Worm (Caenorhabditis elegans) whole organism, L2 larva: Measurements from ENCODE around the gene Y71H2B.2.
A peak's percentile ranks its signal among the peaks of the same experiment; 100 is the strongest.

Source experiments
- C34F6.9 ChIP-seq: fragments of 150-350 bp; optimal IDR thresholded peaks from 2 replicates; lab custom pipeline; 2014; ENCODE audit warnings: missing biosample characterization, missing genetic modification characterization
- F13H6.1 ChIP-seq: sonication (generic microtip); optimal IDR thresholded peaks from 2 replicates; lab custom pipeline; 2016; ENCODE audit warnings: missing genetic modification characterization, missing compliant biosample characterization
- R02D3.7 ChIP-seq: fragments of 150-350 bp; optimal IDR thresholded peaks from 2 replicates; lab custom pipeline; 2014; ENCODE audit warnings: missing biosample characterization, missing genetic modification characterization
- Y55F3AM.14 ChIP-seq: fragments of 200-800 bp; sonication (Bioruptor generic); optimal IDR thresholded peaks from 2 replicates; lab custom pipeline; 2018; ENCODE audit warnings: mild to moderate bottlenecking, missing genetic modification characterization, missing compliant biosample characterization
- ZK546.5 ChIP-seq: sonication (generic microtip); optimal IDR thresholded peaks from 2 replicates; lab custom pipeline; 2017; ENCODE audit warnings: missing biosample characterization, missing genetic modification characterization
- alr-1 ChIP-seq: fragments of 150-350 bp; optimal IDR thresholded peaks from 2 replicates; lab custom pipeline; 2014; ENCODE audit warnings: missing biosample characterization, missing genetic modification characterization
- aly-2 ChIP-seq: fragments of 150-350 bp; optimal IDR thresholded peaks from 2 replicates; lab custom pipeline; 2014; ENCODE audit warnings: missing biosample characterization, missing genetic modification characterization
- ama-1 ChIP-seq: fragments of 150-350 bp; optimal IDR thresholded peaks from 2 replicates; lab custom pipeline; 2018; ENCODE audit warnings: inconsistent platforms
- blmp-1 ChIP-seq: sonication (generic microtip); optimal IDR thresholded peaks from 2 replicates; lab custom pipeline; 2017; ENCODE audit warnings: missing genetic modification characterization, mild to moderate bottlenecking, missing compliant biosample characterization, antibody characterized with exemption, moderate library complexity; ENCODE audit not compliant: insufficient read depth
- ceh-16 ChIP-seq: fragments of 150-350 bp; optimal IDR thresholded peaks from 2 replicates; lab custom pipeline; 2014; ENCODE audit warnings: missing biosample characterization, missing genetic modification characterization
- ceh-82 ChIP-seq: fragments of 150-350 bp; optimal IDR thresholded peaks from 2 replicates; lab custom pipeline; 2014; ENCODE audit warnings: missing biosample characterization, missing genetic modification characterization
- crh-2 ChIP-seq: sonication (generic microtip); optimal IDR thresholded peaks from 2 replicates; lab custom pipeline; 2017; ENCODE audit warnings: missing biosample characterization, missing genetic modification characterization
- dmd-4 ChIP-seq: sonication (generic microtip); optimal IDR thresholded peaks from 2 replicates; lab custom pipeline; 2017; ENCODE audit warnings: missing biosample characterization, missing genetic modification characterization
- egl-27 ChIP-seq: sonication (generic microtip); optimal IDR thresholded peaks from 3 replicates; lab custom pipeline; 2017; ENCODE audit warnings: missing biosample characterization, missing genetic modification reagents, missing genetic modification characterization
- elt-1 ChIP-seq: fragments of 150-350 bp; optimal IDR thresholded peaks from 2 replicates; lab custom pipeline; 2014; ENCODE audit warnings: missing biosample characterization, missing genetic modification characterization
- elt-3 ChIP-seq: sonication (generic microtip); optimal IDR thresholded peaks from 2 replicates; lab custom pipeline; 2017; ENCODE audit warnings: missing biosample characterization, missing genetic modification characterization
- fos-1 ChIP-seq: fragments of 150-350 bp; optimal IDR thresholded peaks from 2 replicates; lab custom pipeline; 2014; ENCODE audit warnings: missing biosample characterization, missing genetic modification characterization
- gmeb-1 ChIP-seq: fragments of 150-350 bp; optimal IDR thresholded peaks from 2 replicates; lab custom pipeline; 2014; ENCODE audit warnings: missing biosample characterization, missing genetic modification characterization
- lin-11 ChIP-seq: fragments of 150-350 bp; sonication (generic microtip); optimal IDR thresholded peaks from 2 replicates; lab custom pipeline; 2014; ENCODE audit warnings: missing biosample characterization, missing genetic modification characterization, inconsistent platforms, mixed read lengths
- lin-13 ChIP-seq: fragments of 150-350 bp; optimal IDR thresholded peaks from 2 replicates; lab custom pipeline; 2014; ENCODE audit warnings: missing biosample characterization, missing genetic modification reagents, missing genetic modification characterization
- lin-39 ChIP-seq: fragments of 150-350 bp; optimal IDR thresholded peaks from 2 replicates; lab custom pipeline; 2014; ENCODE audit warnings: missing biosample characterization, missing genetic modification reagents, missing genetic modification characterization
- lsy-2 ChIP-seq, 2 experiments: fragments of 150-350 bp in 1 of 2; sonication (generic microtip) in 1 of 2; optimal IDR thresholded peaks; 2 replicates each; lab custom pipeline; 2014 to 2017; ENCODE audit warnings: missing biosample characterization in 2 of 2, missing genetic modification characterization in 2 of 2
- mab-5 ChIP-seq: fragments of 150-350 bp; optimal IDR thresholded peaks from 2 replicates; lab custom pipeline; 2014; ENCODE audit warnings: missing biosample characterization, missing genetic modification characterization
- mbf-1 ChIP-seq: sonication (generic microtip); optimal IDR thresholded peaks from 2 replicates; lab custom pipeline; 2017; ENCODE audit warnings: missing biosample characterization, missing genetic modification characterization
- mdl-1 ChIP-seq, 2 experiments: fragments of 150-350 bp in 1 of 2; sonication (generic microtip) in 1 of 2; optimal IDR thresholded peaks; 2 replicates each; lab custom pipeline; 2017; ENCODE audit warnings: missing biosample characterization in 2 of 2, missing genetic modification characterization in 2 of 2
- nhr-10 ChIP-seq: sonication (generic microtip); optimal IDR thresholded peaks from 2 replicates; lab custom pipeline; 2017; ENCODE audit warnings: missing biosample characterization, missing genetic modification characterization
- nhr-11 ChIP-seq: fragments of 150-350 bp; optimal IDR thresholded peaks from 2 replicates; lab custom pipeline; 2014; ENCODE audit warnings: missing biosample characterization, missing genetic modification characterization
- nhr-12 ChIP-seq: fragments of 150-350 bp; optimal IDR thresholded peaks from 2 replicates; lab custom pipeline; 2014; ENCODE audit warnings: missing biosample characterization, missing genetic modification characterization
- nhr-129 ChIP-seq: fragments of 150-350 bp; optimal IDR thresholded peaks from 2 replicates; lab custom pipeline; 2014; ENCODE audit warnings: missing biosample characterization, missing genetic modification characterization
- nhr-21 ChIP-seq: fragments of 150-350 bp; optimal IDR thresholded peaks from 2 replicates; lab custom pipeline; 2014; ENCODE audit warnings: missing biosample characterization, missing genetic modification characterization
- nhr-23 ChIP-seq: fragments of 150-350 bp; optimal IDR thresholded peaks from 2 replicates; lab custom pipeline; 2014; ENCODE audit warnings: missing biosample characterization, missing genetic modification reagents, missing genetic modification characterization
- nhr-237 ChIP-seq: fragments of 150-350 bp; optimal IDR thresholded peaks from 2 replicates; lab custom pipeline; 2014; ENCODE audit warnings: missing biosample characterization, missing genetic modification characterization
- nhr-25 ChIP-seq: fragments of 150-350 bp; sonication (generic microtip); optimal IDR thresholded peaks from 3 replicates; lab custom pipeline; 2014; ENCODE audit warnings: missing biosample characterization, missing genetic modification characterization
- nhr-6 ChIP-seq: fragments of 150-350 bp; optimal IDR thresholded peaks from 2 replicates; lab custom pipeline; 2014; ENCODE audit warnings: missing biosample characterization, missing genetic modification characterization
- nhr-77 ChIP-seq: fragments of 150-350 bp; optimal IDR thresholded peaks from 2 replicates; lab custom pipeline; 2014; ENCODE audit warnings: missing biosample characterization, missing genetic modification characterization
- peb-1 ChIP-seq: fragments of 150-350 bp; optimal IDR thresholded peaks from 2 replicates; lab custom pipeline; 2014; ENCODE audit warnings: missing biosample characterization, missing genetic modification characterization
- sem-4 ChIP-seq: fragments of 150-350 bp; optimal IDR thresholded peaks from 2 replicates; lab custom pipeline; 2014; ENCODE audit warnings: missing biosample characterization, missing genetic modification reagents, missing genetic modification characterization
- skn-1 ChIP-seq: sonication (generic microtip); optimal IDR thresholded peaks from 2 replicates; lab custom pipeline; 2017; ENCODE audit warnings: missing biosample characterization, missing genetic modification characterization
- sma-3 ChIP-seq: sonication (generic microtip); optimal IDR thresholded peaks from 2 replicates; lab custom pipeline; 2016; ENCODE audit warnings: missing genetic modification reagents, missing genetic modification characterization, missing compliant biosample characterization
- sma-9 ChIP-seq, 2 experiments: fragments of 150-350 bp in 1 of 2; sonication (generic microtip) in 1 of 2; optimal IDR thresholded peaks; 2 replicates each; lab custom pipeline; 2014 to 2016; ENCODE audit warnings: missing genetic modification characterization in 2 of 2, mild to moderate bottlenecking in 1 of 2, missing biosample characterization in 1 of 2, missing compliant biosample characterization in 1 of 2, missing genetic modification reagents in 1 of 2, moderate library complexity in 1 of 2
- snpc-4 ChIP-seq: fragments of 150-350 bp; optimal IDR thresholded peaks from 2 replicates; lab custom pipeline; 2014; ENCODE audit warnings: missing biosample characterization, missing genetic modification characterization
- unc-55 ChIP-seq: fragments of 150-350 bp; sonication (generic microtip); optimal IDR thresholded peaks from 3 replicates; lab custom pipeline; 2014; ENCODE audit warnings: missing biosample characterization, missing genetic modification reagents, missing genetic modification characterization
- unc-62 ChIP-seq: fragments of 150-350 bp; optimal IDR thresholded peaks from 2 replicates; lab custom pipeline; 2014; ENCODE audit warnings: missing biosample characterization, missing genetic modification reagents, missing genetic modification characterization
- zag-1 ChIP-seq: fragments of 150-350 bp; optimal IDR thresholded peaks from 2 replicates; lab custom pipeline; 2014; ENCODE audit warnings: missing biosample characterization, missing genetic modification characterization
- ztf-1 ChIP-seq: fragments of 200-800 bp; sonication (Bioruptor generic); conservative IDR thresholded peaks from 2 replicates; pipeline ENCODE4 v1.3.6; 2022; ENCODE audit warnings: missing genetic modification characterization, missing compliant biosample characterization
- ztf-11 ChIP-seq: sonication (generic microtip); optimal IDR thresholded peaks from 2 replicates; lab custom pipeline; 2017; ENCODE audit warnings: missing biosample characterization, missing genetic modification characterization
- ztf-4 ChIP-seq: fragments of 150-350 bp; optimal IDR thresholded peaks from 2 replicates; lab custom pipeline; 2014; ENCODE audit warnings: missing biosample characterization, missing genetic modification characterization

The Y71H2B.2 gene

ce11 chrIII:2586193-2586592 is 36.8 kb upstream of the Y71H2B.2 start, which contains the start of gene gpa-17:
Gene gpa-17 (plus strand): TSS chrIII:2586555.
- TF ChIP-seq nhr-129 (tag; lab: Kevin White, UChicago) (peak; percentile 11), zag-1 (tag; lab: Kevin White, UChicago) (no peak), nhr-12 (tag; lab: Kevin White, UChicago) (no peak), fos-1 (peak; percentile 95), lin-39 (no peak), gmeb-1 (no peak)
- TF ChIP-seq, all 48 proteins: peak for 2

ce11 chrIII:2596984-2597454 is 26.0 kb upstream of the Y71H2B.2 start, which contains the start of gene apb-1:
Gene apb-1 (minus strand): TSS chrIII:2597034.
- TF ChIP-seq ztf-4 (tag; lab: Kevin White, UChicago) (peak; percentile 80), dmd-4 (tag; lab: Kevin White, UChicago) (peak; percentile 68), zag-1 (tag; lab: Kevin White, UChicago) (peak; percentile 88), mbf-1 (peak; percentile 23), unc-62 (GFP tag; lab: Kevin White, UChicago) (peak; percentile 36), nhr-237 (tag; lab: Kevin White, UChicago) (peak; percentile 48), nhr-21 (tag; lab: Kevin White, UChicago) (peak; percentile 92), lin-13 (peak; percentile 93), nhr-25 (peak; percentile 86), elt-3 (tag; lab: Kevin White, UChicago) (no peak), lin-11 (tag; lab: Kevin White, UChicago) (peak; percentile 94), ztf-1 (GFP tag; lab: Robert Waterston, UW) (no peak), nhr-129 (tag; lab: Kevin White, UChicago) (peak; percentile 78), ztf-11 (tag; lab: Kevin White, UChicago) (peak; percentile 22), nhr-11 (tag; lab: Kevin White, UChicago) (no peak), ceh-82 (tag; lab: Kevin White, UChicago) (peak; percentile 15), ceh-16 (tag; lab: Kevin White, UChicago) (peak; percentile 33), sma-3 (GFP tag; lab: Kevin White, UChicago) (peak; percentile 93), lin-39 (no peak), F13H6.1 (tag; lab: Kevin White, UChicago) (peak; percentile 91), sma-9 (GFP tag; optimal IDR thresholded peaks at IDR 0.05; lab: Kevin White, UChicago) (no peak), sma-9 (tag; optimal IDR thresholded peaks at IDR 0.05; lab: Kevin White, UChicago) (no peak), mab-5 (peak; percentile 95), blmp-1 (tag; lab: Kevin White, UChicago) (peak; percentile 68), nhr-23 (no peak), sem-4 (tag; lab: Kevin White, UChicago) (peak; percentile 86), aly-2 (tag; lab: Kevin White, UChicago) (peak; percentile 76), lsy-2 (tag; optimal IDR thresholded peaks at IDR 0.05; lab: Kevin White, UChicago) (peak; percentile 92 to 96), ZK546.5 (tag; lab: Kevin White, UChicago) (peak; percentile 40), C34F6.9 (tag; lab: Kevin White, UChicago) (peak; percentile 98), nhr-77 (tag; lab: Kevin White, UChicago) (peak; percentile 78), nhr-10 (tag; lab: Kevin White, UChicago) (peak; percentile 65), skn-1 (tag; lab: Kevin White, UChicago) (no peak), ama-1 (lab: Kevin White, UChicago) (peak; percentile 19), mdl-1 (tag; optimal IDR thresholded peaks at IDR 0.05; lab: Kevin White, UChicago) (peak in 1 of 2 experiments; percentile 69), fos-1 (peak; percentile 80), snpc-4 (tag; lab: Kevin White, UChicago) (peak; percentile 61), gmeb-1 (peak; percentile 91), egl-27 (peak; percentile 92), elt-1 (no peak), peb-1 (tag; lab: Kevin White, UChicago) (no peak), R02D3.7 (tag; lab: Kevin White, UChicago) (peak; percentile 76), Y55F3AM.14 (GFP tag; lab: Kevin White, UChicago) (no peak), unc-55 (GFP tag; lab: Kevin White, UChicago) (peak; percentile 98), nhr-6 (tag; lab: Kevin White, UChicago) (peak; percentile 77), alr-1 (no peak), nhr-12 (tag; lab: Kevin White, UChicago) (no peak), crh-2 (tag; lab: Kevin White, UChicago) (peak; percentile 94)
